Worm (Caenorhabditis elegans) whole organism, mixed stage, embryonic: ENCODE data around the gene F01F1.3.

Experiments used
- M03D4.4 ChIP-seq: sonication (generic microtip); optimal IDR thresholded peaks from 2 replicates; lab custom pipeline; 2017; ENCODE audit warnings: mild to moderate bottlenecking, missing genetic modification characterization, missing compliant biosample characterization
- bed-3 ChIP-seq: fragments of 200-800 bp; sonication (Bioruptor generic); optimal IDR thresholded peaks from 3 replicates; lab custom pipeline; 2018; ENCODE audit warnings: mild to moderate bottlenecking, missing genetic modification characterization, moderate library complexity, missing compliant biosample characterization
- ceh-39 ChIP-seq: fragments of 150-350 bp; optimal IDR thresholded peaks from 2 replicates; lab custom pipeline; 2014; ENCODE audit warnings: missing biosample characterization, missing genetic modification characterization
- ceh-43 ChIP-seq: fragments of 200-800 bp; sonication (Bioruptor generic); optimal IDR thresholded peaks from 2 replicates; lab custom pipeline; 2018; ENCODE audit warnings: mild to moderate bottlenecking, missing genetic modification characterization, moderate library complexity, missing compliant biosample characterization
- ceh-83 ChIP-seq: fragments of 200-800 bp; sonication (Bioruptor generic); optimal IDR thresholded peaks from 2 replicates; lab custom pipeline; 2018; ENCODE audit warnings: mild to moderate bottlenecking, missing genetic modification characterization, missing compliant biosample characterization
- ces-1 ChIP-seq: fragments of 150-350 bp; optimal IDR thresholded peaks from 2 replicates; lab custom pipeline; 2014; ENCODE audit warnings: missing biosample characterization, missing genetic modification reagents, missing genetic modification characterization
- cnd-1 ChIP-seq: fragments of 200-800 bp; sonication (Bioruptor generic); optimal IDR thresholded peaks from 2 replicates; lab custom pipeline; 2018; ENCODE audit warnings: mild to moderate bottlenecking, missing genetic modification characterization, missing compliant biosample characterization
- drap-1 ChIP-seq: fragments of 200-800 bp; sonication (Bioruptor generic); optimal IDR thresholded peaks from 3 replicates; lab custom pipeline; 2018; ENCODE audit warnings: mild to moderate bottlenecking, missing genetic modification characterization, missing compliant biosample characterization
- elt-1 ChIP-seq: sonication (generic microtip); optimal IDR thresholded peaks from 2 replicates; lab custom pipeline; 2017; ENCODE audit warnings: missing genetic modification characterization, mild to moderate bottlenecking, missing compliant biosample characterization, antibody characterized with exemption, moderate library complexity, borderline replicate concordance; ENCODE audit not compliant: insufficient read depth
- elt-3 ChIP-seq: fragments of 150-350 bp; optimal IDR thresholded peaks from 2 replicates; lab custom pipeline; 2014; ENCODE audit warnings: missing biosample characterization, missing genetic modification characterization
- ham-2 ChIP-seq: fragments of 200-800 bp; sonication (Bioruptor generic); optimal IDR thresholded peaks from 2 replicates; lab custom pipeline; 2018; ENCODE audit warnings: mild to moderate bottlenecking, missing genetic modification characterization, missing compliant biosample characterization
- hlh-1 ChIP-seq: fragments of 150-350 bp; optimal IDR thresholded peaks from 2 replicates; lab custom pipeline; 2014; ENCODE audit warnings: missing biosample characterization, missing genetic modification reagents, missing genetic modification characterization
- lin-13 ChIP-seq: fragments of 150-350 bp; optimal IDR thresholded peaks from 2 replicates; lab custom pipeline; 2014; ENCODE audit warnings: missing biosample characterization, missing genetic modification characterization
- lsy-2 ChIP-seq: fragments of 150-350 bp; optimal IDR thresholded peaks from 2 replicates; lab custom pipeline; 2014; ENCODE audit warnings: missing biosample characterization, missing genetic modification characterization
- mep-1 ChIP-seq: fragments of 150-350 bp; optimal IDR thresholded peaks from 2 replicates; lab custom pipeline; 2017; ENCODE audit warnings: missing biosample characterization, missing genetic modification reagents, missing genetic modification characterization, inconsistent platforms
- mls-2 ChIP-seq: sonication (generic microtip); optimal IDR thresholded peaks from 2 replicates; lab custom pipeline; 2016; ENCODE audit warnings: mild to moderate bottlenecking, missing genetic modification characterization, moderate library complexity, missing compliant biosample characterization
- nhr-12 ChIP-seq: fragments of 150-350 bp; optimal IDR thresholded peaks from 2 replicates; lab custom pipeline; 2014; ENCODE audit warnings: missing biosample characterization, missing genetic modification characterization
- nhr-2 ChIP-seq: fragments of 150-350 bp; optimal IDR thresholded peaks from 2 replicates; lab custom pipeline; 2014; ENCODE audit warnings: missing biosample characterization, missing genetic modification characterization
- nhr-237 ChIP-seq: fragments of 150-350 bp; optimal IDR thresholded peaks from 2 replicates; lab custom pipeline; 2014; ENCODE audit warnings: missing biosample characterization, missing genetic modification characterization
- nhr-28 ChIP-seq: fragments of 150-350 bp; optimal IDR thresholded peaks from 2 replicates; lab custom pipeline; 2014; ENCODE audit warnings: missing biosample characterization, missing genetic modification characterization
- nhr-76 ChIP-seq: sonication (generic microtip); optimal IDR thresholded peaks from 2 replicates; lab custom pipeline; 2017; ENCODE audit warnings: missing biosample characterization, missing genetic modification characterization
- pha-4 ChIP-seq: fragments of 150-350 bp; optimal IDR thresholded peaks from 2 replicates; lab custom pipeline; 2018; ENCODE audit warnings: missing biosample characterization, missing genetic modification reagents, missing genetic modification characterization
- sem-2 ChIP-seq: fragments of 200-800 bp; sonication (Bioruptor generic); optimal IDR thresholded peaks from 2 replicates; lab custom pipeline; 2018; ENCODE audit warnings: mild to moderate bottlenecking, missing genetic modification characterization, missing compliant biosample characterization
- snpc-4 ChIP-seq: fragments of 150-350 bp; optimal IDR thresholded peaks from 2 replicates; lab custom pipeline; 2014; ENCODE audit warnings: missing biosample characterization, missing genetic modification characterization
- sptf-1 ChIP-seq: sonication (generic microtip); optimal IDR thresholded peaks from 2 replicates; lab custom pipeline; 2017; ENCODE audit warnings: mild to moderate bottlenecking, missing genetic modification characterization, moderate library complexity, missing compliant biosample characterization
- tbx-8 ChIP-seq: fragments of 200-800 bp; sonication (Bioruptor generic); optimal IDR thresholded peaks from 2 replicates; lab custom pipeline; 2018; ENCODE audit warnings: mild to moderate bottlenecking, missing genetic modification characterization, moderate library complexity, missing compliant biosample characterization
- unc-120 ChIP-seq: sonication (generic microtip); optimal IDR thresholded peaks from 2 replicates; lab custom pipeline; 2017; ENCODE audit warnings: missing genetic modification characterization, missing compliant biosample characterization; ENCODE audit not compliant: poor library complexity, severe bottlenecking
- unc-39 ChIP-seq: fragments of 150-350 bp; optimal IDR thresholded peaks from 2 replicates; lab custom pipeline; 2014; ENCODE audit warnings: missing biosample characterization, missing genetic modification characterization
- unc-62 ChIP-seq: fragments of 150-350 bp; optimal IDR thresholded peaks from 2 replicates; lab custom pipeline; 2014; ENCODE audit warnings: missing biosample characterization, missing genetic modification reagents, missing genetic modification characterization
- zip-8 ChIP-seq: fragments of 150-350 bp; optimal IDR thresholded peaks from 2 replicates; lab custom pipeline; 2014; ENCODE audit warnings: missing biosample characterization, missing genetic modification characterization
- ztf-11 ChIP-seq: fragments of 150-350 bp; optimal IDR thresholded peaks from 2 replicates; lab custom pipeline; 2014; ENCODE audit warnings: missing biosample characterization, missing genetic modification characterization

The F01F1.3 gene

DNA sequence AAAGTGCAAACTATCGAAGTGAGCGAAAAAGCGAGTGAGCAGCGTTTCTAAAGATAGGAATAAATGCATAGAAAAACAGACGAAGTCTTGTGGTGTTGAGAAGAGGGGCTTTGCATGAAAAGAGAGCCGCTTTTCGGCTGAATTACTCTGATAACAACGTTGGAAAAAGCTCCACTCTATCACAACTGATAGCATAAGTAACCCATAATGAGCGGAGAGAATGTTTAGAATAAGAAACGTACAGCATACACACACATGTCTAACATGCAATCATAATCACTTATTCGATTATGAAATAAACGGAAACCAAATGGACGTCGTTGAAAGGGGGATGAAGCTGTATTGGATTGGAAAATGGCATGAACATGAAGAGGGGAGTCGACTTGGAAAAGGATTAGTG, 31.5 kb upstream of the F01F1.3 start:
- TF ChIP-seq elt-1 (tag; lab: Kevin White, UChicago): no peak
- peak; percentile 27 for TF ChIP-seq ces-1 (GFP tag; lab: Kevin White, UChicago)

ce11 chrIII:5840815-5841573, 30.7 kb upstream of the F01F1.3 start:
- TF ChIP-seq ceh-39 (tag; lab: Kevin White, UChicago) (no peak), unc-62 (GFP tag; lab: Kevin White, UChicago) (no peak), sptf-1 (tag; lab: Kevin White, UChicago) (no peak), nhr-2 (tag; lab: Kevin White, UChicago) (no peak), nhr-28 (tag; lab: Kevin White, UChicago) (no peak), bed-3 (no peak), pha-4 (no peak), ces-1 (GFP tag; lab: Kevin White, UChicago) (no peak), ceh-83 (GFP tag; lab: Kevin White, UChicago) (no peak), sem-2 (GFP tag; lab: Kevin White, UChicago) (no peak), unc-39 (no peak), mls-2 (tag; lab: Kevin White, UChicago) (no peak), zip-8 (tag; lab: Kevin White, UChicago) (no peak), elt-1 (tag; lab: Kevin White, UChicago) (no peak)

- TF ChIP-seq ceh-83 (GFP tag; lab: Kevin White, UChicago): no peak
- TF ChIP-seq nhr-28 (tag; lab: Kevin White, UChicago): no peak
- TF ChIP-seq ztf-11 (tag; lab: Kevin White, UChicago): no peak
- no peak for TF ChIP-seq M03D4.4 (tag; lab: Kevin White, UChicago)
- TF ChIP-seq hlh-1: no peak
- no peak for TF ChIP-seq drap-1 (GFP tag; lab: Kevin White, UChicago)
- TF ChIP-seq cnd-1 (tag; lab: Kevin White, UChicago): no peak
- no peak for TF ChIP-seq nhr-2 (tag; lab: Kevin White, UChicago)
- no peak for TF ChIP-seq pha-4
- no peak for TF ChIP-seq mls-2 (tag; lab: Kevin White, UChicago)
- no peak for TF ChIP-seq nhr-76 (tag; lab: Kevin White, UChicago)
These were observed 30.1 kb upstream of the F01F1.3 start for ce11 chrIII:5841676-5842075.

DNA sequence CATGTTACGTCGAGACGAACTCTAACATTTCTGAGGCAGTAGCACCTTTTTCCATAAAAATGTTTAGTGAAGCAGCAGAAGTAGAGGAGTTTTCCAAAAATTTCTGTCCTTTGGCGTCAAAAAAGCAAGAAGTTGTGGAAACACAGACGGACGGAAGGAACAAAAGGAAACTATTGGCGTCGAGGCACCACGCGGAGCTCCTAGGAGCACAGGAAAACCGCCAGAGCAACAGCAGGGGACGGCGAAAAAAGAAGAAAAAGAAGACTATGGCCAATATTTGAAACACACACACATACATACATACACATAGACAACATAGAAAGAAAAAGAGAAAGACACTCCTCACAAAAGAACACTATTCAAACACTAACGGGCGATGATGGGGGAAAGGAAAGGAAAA, 28.8 kb upstream of the F01F1.3 start:
- TF ChIP-seq mls-2 (tag; lab: Kevin White, UChicago) (no peak), M03D4.4 (tag; lab: Kevin White, UChicago) (no peak), tbx-8 (no peak), ceh-39 (tag; lab: Kevin White, UChicago) (no peak), nhr-12 (tag; lab: Kevin White, UChicago) (no peak), snpc-4 (tag; lab: Kevin White, UChicago) (no peak), lsy-2 (tag; lab: Kevin White, UChicago) (no peak)
- TF ChIP-seq, all 35 proteins: peak for 0

- TF ChIP-seq sptf-1 (tag; lab: Kevin White, UChicago) (no peak), nhr-237 (no peak), ceh-43 (no peak), lsy-2 (tag; lab: Kevin White, UChicago) (no peak), lin-13 (tag; lab: Kevin White, UChicago) (no peak), mls-2 (tag; lab: Kevin White, UChicago) (no peak), elt-1 (tag; lab: Kevin White, UChicago) (no peak), sem-2 (GFP tag; lab: Kevin White, UChicago) (no peak), drap-1 (GFP tag; lab: Kevin White, UChicago) (no peak), nhr-12 (tag; lab: Kevin White, UChicago) (no peak), snpc-4 (tag; lab: Kevin White, UChicago) (no peak), unc-62 (GFP tag; lab: Kevin White, UChicago) (no peak), ham-2 (GFP tag; lab: Kevin White, UChicago) (no peak), cnd-1 (tag; lab: Kevin White, UChicago) (no peak), nhr-28 (tag; lab: Kevin White, UChicago) (no peak), unc-120 (tag; lab: Kevin White, UChicago) (no peak), elt-3 (tag; lab: Kevin White, UChicago) (no peak), zip-8 (tag; lab: Kevin White, UChicago) (no peak), ceh-83 (GFP tag; lab: Kevin White, UChicago) (no peak), mep-1 (no peak)
These were observed 28.1 kb upstream of the F01F1.3 start for ce11 chrIII:5843662-5844061.
